Fruit fly (Drosophila melanogaster) whole organism, wandering third instar larva: ENCODE results near the gene CG13377.

Experiments used
- Abd-B ChIP-seq: fragments of >200 bp; optimal IDR thresholded peaks from 2 replicates; lab custom pipeline; 2017; ENCODE audit warnings: missing biosample characterization, missing genetic modification characterization
- CG32264 ChIP-seq: fragments of 200-800 bp; sonication (Bioruptor generic); optimal IDR thresholded peaks from 2 replicates; lab custom pipeline; 2016; ENCODE audit warnings: missing biosample characterization, missing genetic modification characterization
- CG9705 ChIP-seq: fragments of 200-800 bp; sonication (Bioruptor generic); optimal IDR thresholded peaks from 2 replicates; lab custom pipeline; 2018; ENCODE audit warnings: missing biosample characterization, mild to moderate bottlenecking, missing genetic modification characterization
- CrebA ChIP-seq: fragments of 200-800 bp; sonication (Bioruptor generic); optimal IDR thresholded peaks from 2 replicates; lab custom pipeline; 2016; ENCODE audit warnings: missing biosample characterization, mild to moderate bottlenecking, missing genetic modification characterization, borderline replicate concordance
- Dfd ChIP-seq: fragments of >200 bp; optimal IDR thresholded peaks from 2 replicates; lab custom pipeline; 2017; ENCODE audit warnings: missing biosample characterization, missing genetic modification characterization
- Dif ChIP-seq: fragments of 200-275, 200-300 bp; sonication (Bioruptor generic); optimal IDR thresholded peaks from 2 replicates; lab custom pipeline; 2018; ENCODE audit warnings: missing biosample characterization, missing genetic modification characterization; ENCODE audit not compliant: partially characterized antibody
- GATAd ChIP-seq: sonication (Bioruptor generic); optimal IDR thresholded peaks from 2 replicates; lab custom pipeline; 2016; ENCODE audit warnings: missing biosample characterization, missing genetic modification characterization
- HLH106 ChIP-seq: fragments of 200-800 bp; optimal IDR thresholded peaks from 3 replicates; lab custom pipeline; 2019; ENCODE audit warnings: missing biosample characterization, mild to moderate bottlenecking, missing genetic modification characterization, moderate library complexity
- Hnf4 ChIP-seq: fragments of 200-800 bp; sonication (Bioruptor generic); optimal IDR thresholded peaks from 2 replicates; lab custom pipeline; 2016; ENCODE audit warnings: missing biosample characterization, mild to moderate bottlenecking, missing genetic modification characterization
- Hr78 ChIP-seq: fragments of >200 bp; optimal IDR thresholded peaks from 2 replicates; lab custom pipeline; 2017; ENCODE audit warnings: missing biosample characterization, missing genetic modification characterization
- Hr83 ChIP-seq: fragments of 200-300 bp; sonication (Bioruptor generic); optimal IDR thresholded peaks from 2 replicates; lab custom pipeline; 2016; ENCODE audit warnings: missing biosample characterization, mild to moderate bottlenecking, missing genetic modification characterization, moderate library complexity; ENCODE audit not compliant: poor library complexity, severe bottlenecking
- Jra ChIP-seq: sonication (Bioruptor generic); optimal IDR thresholded peaks from 2 replicates; lab custom pipeline; 2016; ENCODE audit warnings: missing biosample characterization, missing genetic modification characterization
- Mio ChIP-seq: sonication (Bioruptor generic); optimal IDR thresholded peaks from 2 replicates; lab custom pipeline; 2016; ENCODE audit warnings: missing biosample characterization, missing genetic modification characterization
- Myc ChIP-seq: fragments of >200 bp; optimal IDR thresholded peaks from 2 replicates; lab custom pipeline; 2017
- N ChIP-seq: fragments of >200 bp; optimal IDR thresholded peaks from 2 replicates; lab custom pipeline; 2018; ENCODE audit warnings: missing biosample characterization, missing external identifiers, missing genetic modification characterization
- OdsH ChIP-seq: fragments of 200-800 bp; sonication (Bioruptor generic); optimal IDR thresholded peaks from 2 replicates; lab custom pipeline; 2016; ENCODE audit warnings: missing biosample characterization, mild to moderate bottlenecking, missing genetic modification characterization
- Rel ChIP-seq, 2 experiments: fragments of 200-800 bp; sonication (Bioruptor generic) in 1 of 2; optimal IDR thresholded peaks; 2 replicates in 1 of 2; 3 replicates in 1 of 2; lab custom pipeline; 2016 to 2019; ENCODE audit warnings: mild to moderate bottlenecking in 2 of 2, missing biosample characterization in 2 of 2, missing genetic modification characterization in 2 of 2, moderate library complexity in 1 of 2
- Sp1 ChIP-seq: fragments of 200-800 bp; sonication (Bioruptor generic); optimal IDR thresholded peaks from 3 replicates; lab custom pipeline; 2019; ENCODE audit warnings: missing biosample characterization, mild to moderate bottlenecking, missing genetic modification characterization, moderate library complexity
- Vsx2 ChIP-seq: fragments of 200-300, 225-300 bp; sonication (Bioruptor generic); optimal IDR thresholded peaks from 2 replicates; lab custom pipeline; 2018; ENCODE audit warnings: missing biosample characterization, missing genetic modification characterization; ENCODE audit not compliant: partially characterized antibody
- br ChIP-seq: fragments of 200-800 bp; sonication (Bioruptor generic); optimal IDR thresholded peaks from 2 replicates; lab custom pipeline; 2016; ENCODE audit warnings: missing biosample characterization, missing genetic modification characterization
- brk ChIP-seq: fragments of 200-800 bp; sonication (Bioruptor generic); optimal IDR thresholded peaks from 2 replicates; lab custom pipeline; 2016; ENCODE audit warnings: missing biosample characterization, mild to moderate bottlenecking, missing genetic modification characterization
- dl ChIP-seq, 2 experiments: fragments of 175-275, 200-275 bp in 1 of 2; fragments of 200-275 bp in 1 of 2; sonication (Bioruptor generic); optimal IDR thresholded peaks; lab custom pipeline; 2018; ENCODE audit warnings: mild to moderate bottlenecking in 2 of 2, missing biosample characterization in 2 of 2, missing genetic modification characterization in 2 of 2, moderate library complexity in 2 of 2; ENCODE audit not compliant: partially characterized antibody in 2 of 2, insufficient read depth in 1 of 2
- dmrt93B ChIP-seq: fragments of 200-800 bp; sonication (Bioruptor generic); optimal IDR thresholded peaks from 2 replicates; lab custom pipeline; 2018; ENCODE audit warnings: missing biosample characterization, mild to moderate bottlenecking, missing genetic modification characterization
- dsf ChIP-seq: sonication (Bioruptor generic); optimal IDR thresholded peaks from 2 replicates; lab custom pipeline; 2016; ENCODE audit warnings: missing biosample characterization, missing genetic modification characterization, borderline replicate concordance
- ey ChIP-seq: fragments of 200-800 bp; sonication (Bioruptor generic); optimal IDR thresholded peaks from 2 replicates; lab custom pipeline; 2016; ENCODE audit warnings: missing biosample characterization, missing genetic modification characterization
- foxo ChIP-seq, 2 experiments: fragments of 200-800 bp; sonication (Bioruptor generic); optimal IDR thresholded peaks; 2 replicates in 1 of 2; 3 replicates in 1 of 2; lab custom pipeline; 2016 to 2017; ENCODE audit warnings: missing biosample characterization in 2 of 2, missing genetic modification characterization in 2 of 2
- fru ChIP-seq: fragments of 200-800 bp; sonication (Bioruptor generic); optimal IDR thresholded peaks from 3 replicates; lab custom pipeline; 2016; ENCODE audit warnings: missing biosample characterization, mild to moderate bottlenecking, missing genetic modification characterization
- h ChIP-seq: fragments of 200-800 bp; sonication (Bioruptor generic); optimal IDR thresholded peaks from 3 replicates; lab custom pipeline; 2016; ENCODE audit warnings: missing biosample characterization, mild to moderate bottlenecking, missing genetic modification characterization
- jim ChIP-seq: fragments of 175-275, 200-325 bp; sonication (Bioruptor generic); optimal IDR thresholded peaks from 2 replicates; lab custom pipeline; 2016; ENCODE audit warnings: missing biosample characterization, mild to moderate bottlenecking, missing genetic modification characterization
- lola ChIP-seq: fragments of >200 bp; optimal IDR thresholded peaks from 2 replicates; lab custom pipeline; 2017; ENCODE audit warnings: missing biosample characterization, missing genetic modification characterization
- pan ChIP-seq: fragments of >200 bp; optimal IDR thresholded peaks from 2 replicates; lab custom pipeline; 2017
- psq ChIP-seq: fragments of 200-800 bp; sonication (Bioruptor generic); optimal IDR thresholded peaks from 3 replicates; lab custom pipeline; 2017; ENCODE audit warnings: missing biosample characterization, mild to moderate bottlenecking, missing genetic modification characterization, moderate library complexity
- rgr ChIP-seq: fragments of 200-800 bp; sonication (Bioruptor generic); optimal IDR thresholded peaks from 3 replicates; lab custom pipeline; 2016; ENCODE audit warnings: missing biosample characterization, mild to moderate bottlenecking, missing genetic modification characterization
- sage ChIP-seq: fragments of 200-800 bp; sonication (Bioruptor generic); optimal IDR thresholded peaks from 2 replicates; lab custom pipeline; 2016; ENCODE audit warnings: missing biosample characterization, mild to moderate bottlenecking, missing genetic modification characterization
- sv ChIP-seq: fragments of 200-800 bp; sonication (Bioruptor generic); optimal IDR thresholded peaks from 3 replicates; lab custom pipeline; 2016; ENCODE audit warnings: missing biosample characterization, missing genetic modification characterization
- tai ChIP-seq: sonication (Bioruptor generic); optimal IDR thresholded peaks from 2 replicates; lab custom pipeline; 2016; ENCODE audit warnings: missing biosample characterization, missing genetic modification characterization
- usp ChIP-seq: fragments of >200 bp; optimal IDR thresholded peaks from 2 replicates; lab custom pipeline; 2017; ENCODE audit warnings: missing biosample characterization, missing genetic modification characterization
- woc ChIP-seq: sonication (Bioruptor generic); optimal IDR thresholded peaks from 2 replicates; lab custom pipeline; 2016; ENCODE audit warnings: missing biosample characterization, mild to moderate bottlenecking, missing genetic modification characterization

CG13377 gene

dm6 chrX:254690-255089 is 9.1 kb downstream of the CG13377 start, which contains the start of gene CG42376:
CG42376 (plus strand) TSS chrX:254876.
- no peak for TF ChIP-seq sage (GFP tag; lab: Kevin White, UChicago)
- TF ChIP-seq GATAd (GFP tag; lab: Kevin White, UChicago): no peak
- no peak for TF ChIP-seq CG9705
- no peak for TF ChIP-seq Dif (GFP tag; lab: Kevin White, UChicago)
- TF ChIP-seq usp (GFP tag; lab: Kevin White, UChicago): no peak
- no peak for TF ChIP-seq Hr83 (GFP tag; lab: Kevin White, UChicago)
- no peak for TF ChIP-seq Rel (GFP tag; optimal IDR thresholded peaks at IDR 0.05; lab: Kevin White, UChicago)
- no peak for TF ChIP-seq Rel (tag; optimal IDR thresholded peaks at IDR 0.05; lab: Kevin White, UChicago)
- TF ChIP-seq rgr: no peak
- TF ChIP-seq, all 38 proteins: peak for 0

dm6 chrX:247329-247728 is 16.5 kb downstream of the CG13377 start:
- TF ChIP-seq lola (no peak), brk (no peak), Hnf4 (GFP tag; lab: Kevin White, UChicago) (no peak), dsf (GFP tag; lab: Kevin White, UChicago) (no peak), Hr78 (GFP tag; lab: Kevin White, UChicago) (no peak), CG9705 (no peak), usp (GFP tag; lab: Kevin White, UChicago) (no peak), HLH106 (tag; lab: Kevin White, UChicago) (no peak), ey (GFP tag; lab: Kevin White, UChicago) (no peak), CG32264 (GFP tag; lab: Kevin White, UChicago) (no peak), fru (GFP tag; lab: Kevin White, UChicago) (no peak), sage (GFP tag; lab: Kevin White, UChicago) (no peak), jim (GFP tag; lab: Kevin White, UChicago) (no peak)

DNA sequence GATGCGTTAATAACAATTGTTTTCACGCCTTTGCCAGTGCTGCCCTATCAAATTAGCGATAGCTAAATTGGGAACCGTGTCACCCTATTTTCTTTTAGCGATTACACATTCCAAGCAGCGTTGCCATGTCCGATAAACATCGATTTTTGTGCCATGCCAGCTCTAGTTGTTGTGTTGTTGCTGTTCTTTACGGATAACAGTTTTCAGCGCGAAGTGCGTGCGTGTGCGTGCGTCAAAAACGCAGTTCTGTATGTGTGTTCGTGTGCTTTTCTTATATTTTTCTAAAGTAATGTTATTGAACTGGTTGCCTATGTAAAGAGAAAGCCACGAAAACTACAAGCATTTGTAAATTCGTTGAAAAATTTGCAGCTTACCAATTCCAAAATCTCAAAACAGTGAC is 18.0 kb downstream of the CG13377 start, which contains the start of the genes CG3038 and G9a:
CG3038 (minus strand) TSS at position 55 of the 400 bp plus-strand sequence.
G9a (plus strand) TSS at position 177 of the 400 bp plus-strand sequence.
- TF ChIP-seq dmrt93B (GFP tag; lab: Kevin White, UChicago) (no peak), sv (GFP tag; lab: Kevin White, UChicago) (peak; percentile 10), Vsx2 (GFP tag; lab: Kevin White, UChicago) (no peak), HLH106 (tag; lab: Kevin White, UChicago) (peak; percentile 34), Dif (GFP tag; lab: Kevin White, UChicago) (no peak), br (GFP tag; lab: Kevin White, UChicago) (peak; percentile 26), CG9705 (peak; percentile 14), Dfd (no peak), N (GFP tag; lab: Kevin White, UChicago) (no peak), fru (GFP tag; lab: Kevin White, UChicago) (peak; percentile 29), brk (peak; percentile 39), rgr (peak; percentile 47), Rel (GFP tag; optimal IDR thresholded peaks at IDR 0.05; lab: Kevin White, UChicago) (no peak), Rel (tag; optimal IDR thresholded peaks at IDR 0.05; lab: Kevin White, UChicago) (peak; percentile 91), Hr83 (GFP tag; lab: Kevin White, UChicago) (peak; percentile 39), CrebA (GFP tag; lab: Kevin White, UChicago) (no peak), woc (no peak), Abd-B (no peak), Sp1 (GFP tag; lab: Kevin White, UChicago) (peak; percentile 20), Myc (lab: Kevin White, UChicago) (peak; percentile 20), lola (no peak), jim (GFP tag; lab: Kevin White, UChicago) (no peak), CG32264 (GFP tag; lab: Kevin White, UChicago) (no peak), OdsH (peak; percentile 13), Mio (GFP tag; lab: Kevin White, UChicago) (no peak), h (GFP tag; lab: Kevin White, UChicago) (peak; percentile 44), dl (GFP tag; optimal IDR thresholded peaks at IDR 0.05; lab: Kevin White, UChicago; ENCODE audit: insufficient read depth in 1 of 2, partially characterized antibody in 2 of 2) (no peak), pan (lab: Kevin White, UChicago) (no peak), ey (GFP tag; lab: Kevin White, UChicago) (no peak), sage (GFP tag; lab: Kevin White, UChicago) (no peak), usp (GFP tag; lab: Kevin White, UChicago) (no peak), foxo (GFP tag; optimal IDR thresholded peaks at IDR 0.05; lab: Kevin White, UChicago) (peak in 1 of 2 experiments; percentile 32), Hr78 (GFP tag; lab: Kevin White, UChicago) (no peak), psq (GFP tag; lab: Kevin White, UChicago) (peak; percentile 20), Hnf4 (GFP tag; lab: Kevin White, UChicago) (no peak), Jra (GFP tag; lab: Kevin White, UChicago) (no peak), tai (peak; percentile 24), GATAd (GFP tag; lab: Kevin White, UChicago) (no peak), dsf (GFP tag; lab: Kevin White, UChicago) (no peak)
- TF ChIP-seq, all 38 proteins: peak for 16
